Worm (Caenorhabditis elegans): ENCODE data around the gene txdc-9.

ce11 chrIII:6439854-6440253, 7.9 kb downstream of the txdc-9 start:
- TF ChIP-seq snpc-4 (GFP tag; optimal IDR thresholded peaks at IDR 0.05) (no peak), snpc-4 (tag; optimal IDR thresholded peaks at IDR 0.05) (no peak), tbx-9 (tag; optimal IDR thresholded peaks at IDR 0.05; ENCODE audit: borderline replicate concordance) (no peak), lsl-1 (GFP tag; optimal IDR thresholded peaks at IDR 0.05) (peak; percentile 32), nhr-179 (tag; optimal IDR thresholded peaks at IDR 0.05) (no peak), F49E8.2 (tag; optimal IDR thresholded peaks at IDR 0.05; ENCODE audit: insufficient read depth) (no peak), bed-1 (GFP tag; IDR thresholded peaks at IDR 0.05) (no peak), ceh-100 (GFP tag; IDR thresholded peaks at IDR 0.05) (no peak), nhr-90 (tag; optimal IDR thresholded peaks at IDR 0.05) (no peak), sdz-38 (tag; optimal IDR thresholded peaks at IDR 0.05) (no peak), lsy-27 (tag; optimal IDR thresholded peaks at IDR 0.05; ENCODE audit: borderline replicate concordance, insufficient read depth) (no peak), ets-4 (GFP tag; optimal IDR thresholded peaks at IDR 0.05) (no peak), unc-130 (GFP tag; optimal IDR thresholded peaks at IDR 0.05) (peak; percentile 41), lin-54 (GFP tag; optimal IDR thresholded peaks at IDR 0.05) (peak; percentile 19), unc-62 (GFP tag; optimal IDR thresholded peaks at IDR 0.05) (no peak)
